Fruit fly (Drosophila melanogaster) whole organism, embryonic: ENCODE measurements around the gene CG18808.

Experiments used
- Atf6 ChIP-seq: fragments of 200-800 bp; sonication (Bioruptor generic); IDR thresholded peaks from 2 replicates; pipeline ENCODE4 v1.3.6; 2022; ENCODE audit warnings: missing biosample characterization, missing genetic modification characterization
- Awh ChIP-seq: fragments of 200-800 bp; sonication (Bioruptor generic); IDR thresholded peaks from 2 replicates; pipeline ENCODE4, ENCODE4 v1.3.6; 2022; ENCODE audit warnings: missing biosample characterization, missing genetic modification characterization
- CG11723 ChIP-seq: fragments of 200-800 bp; sonication (Bioruptor generic); optimal IDR thresholded peaks from 2 replicates; lab custom pipeline; 2017; ENCODE audit warnings: missing biosample characterization, mild to moderate bottlenecking, missing genetic modification characterization
- CG14860 ChIP-seq: fragments of 200-800 bp; sonication (Bioruptor generic); IDR thresholded peaks from 3 replicates; pipeline ENCODE4 v1.3.6; 2022; ENCODE audit warnings: missing biosample characterization, missing genetic modification characterization; ENCODE audit not compliant: partially characterized antibody
- CG15479 ChIP-seq: fragments of 200-800 bp; sonication (Bioruptor generic); optimal IDR thresholded peaks from 3 replicates; lab custom pipeline; 2019; ENCODE audit warnings: missing biosample characterization, mild to moderate bottlenecking, missing genetic modification characterization, moderate library complexity
- CG15601 ChIP-seq: fragments of 200-800 bp; sonication (Bioruptor generic); optimal IDR thresholded peaks from 3 replicates; lab custom pipeline; 2019; ENCODE audit warnings: missing biosample characterization, mild to moderate bottlenecking, missing genetic modification characterization, moderate library complexity
- CG17328 ChIP-seq: fragments of 200-800 bp; sonication (Bioruptor generic); IDR thresholded peaks from 2 replicates; pipeline ENCODE4 v1.3.6; 2022; ENCODE audit warnings: missing biosample characterization, missing genetic modification characterization
- CG17361 ChIP-seq: fragments of 200-800 bp; sonication (Bioruptor generic); IDR thresholded peaks from 3 replicates; pipeline ENCODE4 v1.3.6; 2022; ENCODE audit warnings: missing biosample characterization, missing genetic modification characterization
- CG1832 ChIP-seq: fragments of 200-800 bp; sonication (Bioruptor generic); optimal IDR thresholded peaks from 2 replicates; lab custom pipeline; 2017; ENCODE audit warnings: missing biosample characterization, mild to moderate bottlenecking, missing genetic modification characterization, inconsistent platforms
- CG2120 ChIP-seq: fragments of 200-800 bp; sonication (Bioruptor generic); optimal IDR thresholded peaks from 3 replicates; lab custom pipeline; 2016; ENCODE audit warnings: missing biosample characterization, missing genetic modification characterization
- CG3838 ChIP-seq: fragments of 200-800 bp; sonication (Bioruptor generic); optimal IDR thresholded peaks from 3 replicates; lab custom pipeline; 2016; ENCODE audit warnings: missing biosample characterization, missing genetic modification characterization
- CG43689 ChIP-seq: fragments of 200-800 bp; sonication (Bioruptor generic); IDR thresholded peaks from 2 replicates; pipeline ENCODE4 v1.3.6; 2022; ENCODE audit warnings: missing biosample characterization, missing genetic modification characterization
- CG7963 ChIP-seq: fragments of 200-800 bp; sonication (Bioruptor generic); IDR thresholded peaks from 3 replicates; pipeline ENCODE4 v1.3.6; 2022; ENCODE audit warnings: missing biosample characterization, missing genetic modification characterization; ENCODE audit not compliant: partially characterized antibody
- CG8478 ChIP-seq: fragments of >200 bp; optimal IDR thresholded peaks from 2 replicates; lab custom pipeline; 2018
- CG8765 ChIP-seq: fragments of 200-800 bp; sonication (Bioruptor generic); IDR thresholded peaks from 2 replicates; pipeline ENCODE4 v1.3.6; 2022; ENCODE audit warnings: missing biosample characterization, missing genetic modification characterization
- CG9797 ChIP-seq: fragments of 200-800 bp; sonication (Bioruptor generic); optimal IDR thresholded peaks from 3 replicates; lab custom pipeline; 2018; ENCODE audit warnings: missing biosample characterization, mild to moderate bottlenecking, missing genetic modification characterization
- CTCF ChIP-seq: fragments of 200-800 bp; sonication (Bioruptor generic); optimal IDR thresholded peaks from 2 replicates; lab custom pipeline; 2017; ENCODE audit warnings: missing biosample characterization, mild to moderate bottlenecking, missing genetic modification characterization, moderate library complexity
- D19B ChIP-seq: fragments of 200-800 bp; sonication (Bioruptor generic); optimal IDR thresholded peaks from 2 replicates; lab custom pipeline; 2017; ENCODE audit warnings: missing biosample characterization, mild to moderate bottlenecking, missing genetic modification characterization
- Dbx ChIP-seq: fragments of 200-800 bp; sonication (Bioruptor generic); IDR thresholded peaks from 3 replicates; pipeline ENCODE4 v1.3.6; 2022; ENCODE audit warnings: missing biosample characterization, missing genetic modification characterization
- H2.0 ChIP-seq: fragments of 200-800 bp; sonication (Bioruptor generic); IDR thresholded peaks from 2 replicates; pipeline ENCODE4 v1.3.6; 2022; ENCODE audit warnings: missing biosample characterization, missing genetic modification characterization
- Hey ChIP-seq: fragments of 200-800 bp; sonication (Bioruptor generic); optimal IDR thresholded peaks from 3 replicates; lab custom pipeline; 2018; ENCODE audit warnings: missing biosample characterization, mild to moderate bottlenecking, missing genetic modification characterization
- Kr ChIP-seq: fragments of 200-800 bp; sonication (Bioruptor generic); optimal IDR thresholded peaks from 2 replicates; lab custom pipeline; 2017; ENCODE audit warnings: missing biosample characterization, mild to moderate bottlenecking, missing genetic modification characterization
- NFAT ChIP-seq: fragments of 200-800 bp; sonication (Bioruptor generic); IDR thresholded peaks from 2 replicates; pipeline ENCODE4 v1.3.6; 2022; ENCODE audit warnings: missing biosample characterization, missing genetic modification characterization
- Neu2 ChIP-seq: fragments of 200-800 bp; sonication (Bioruptor generic); optimal IDR thresholded peaks from 3 replicates; lab custom pipeline; 2016; ENCODE audit warnings: missing biosample characterization, missing genetic modification characterization, borderline replicate concordance
- Nf-YC ChIP-seq: fragments of 200-800 bp; optimal IDR thresholded peaks from 3 replicates; lab custom pipeline; 2019; ENCODE audit warnings: missing biosample characterization, mild to moderate bottlenecking, missing genetic modification characterization, moderate library complexity
- ara ChIP-seq: fragments of 200-800 bp; sonication (Bioruptor generic); IDR thresholded peaks from 2 replicates; pipeline ENCODE4 v1.3.6; 2022; ENCODE audit warnings: missing biosample characterization, missing genetic modification characterization
- ash1 ChIP-seq: fragments of 200-800 bp; sonication (Bioruptor generic); optimal IDR thresholded peaks from 2 replicates; lab custom pipeline; 2018; ENCODE audit warnings: missing biosample characterization, mild to moderate bottlenecking, missing genetic modification characterization
- cg ChIP-seq: fragments of 200-800 bp; sonication (Bioruptor generic); optimal IDR thresholded peaks from 3 replicates; lab custom pipeline; 2019; ENCODE audit warnings: missing biosample characterization, mild to moderate bottlenecking, missing genetic modification characterization, moderate library complexity
- dmrt11E ChIP-seq: fragments of 200-800 bp; sonication (Bioruptor generic); optimal IDR thresholded peaks from 3 replicates; lab custom pipeline; 2018; ENCODE audit warnings: missing biosample characterization, mild to moderate bottlenecking, missing genetic modification characterization, moderate library complexity
- emc ChIP-seq: fragments of 200-800 bp; sonication (Bioruptor generic); optimal IDR thresholded peaks from 2 replicates; lab custom pipeline; 2016; ENCODE audit warnings: missing biosample characterization, missing genetic modification characterization
- eyg ChIP-seq: fragments of 200-800 bp; sonication (Bioruptor generic); optimal IDR thresholded peaks from 3 replicates; lab custom pipeline; 2016; ENCODE audit warnings: missing biosample characterization, missing genetic modification characterization
- fd64A ChIP-seq: fragments of 200-800 bp; sonication (Bioruptor generic); optimal IDR thresholded peaks from 3 replicates; lab custom pipeline; 2018; ENCODE audit warnings: missing biosample characterization, mild to moderate bottlenecking, missing genetic modification characterization
- gcm2 ChIP-seq: fragments of 200-800 bp; sonication (Bioruptor generic); optimal IDR thresholded peaks from 2 replicates; lab custom pipeline; 2016; ENCODE audit warnings: missing biosample characterization, missing genetic modification characterization
- grau ChIP-seq: fragments of 200-800 bp; optimal IDR thresholded peaks from 3 replicates; lab custom pipeline; 2019; ENCODE audit warnings: missing biosample characterization, mild to moderate bottlenecking, missing genetic modification characterization, moderate library complexity
- gro ChIP-seq: fragments of 200-800 bp; sonication (Bioruptor generic); optimal IDR thresholded peaks from 2 replicates; lab custom pipeline; 2016; ENCODE audit warnings: missing biosample characterization, missing genetic modification characterization
- jumu ChIP-seq: fragments of 200-800 bp; sonication (Bioruptor generic); optimal IDR thresholded peaks from 3 replicates; lab custom pipeline; 2016; ENCODE audit warnings: missing biosample characterization, missing genetic modification characterization
- nau ChIP-seq: fragments of 200-800 bp; sonication (Bioruptor generic); optimal IDR thresholded peaks from 3 replicates; lab custom pipeline; 2017; ENCODE audit warnings: missing biosample characterization, mild to moderate bottlenecking, missing genetic modification characterization, missing genetic modification reagents
- pan ChIP-seq, 4 experiments: fragments of >200 bp in 3 of 4; fragments of 200-800 bp in 1 of 4; sonication (Bioruptor generic) in 1 of 4; optimal IDR thresholded peaks in 3 of 4; IDR thresholded peaks in 1 of 4; 2 replicates each; pipeline versions ENCODE4 v1.3.6 to Lab custom; 2017 to 2022; ENCODE audit warnings: missing biosample characterization in 2 of 4, missing genetic modification characterization in 2 of 4, mixed read lengths in 1 of 4
- scrt ChIP-seq: fragments of 200-800 bp; sonication (Bioruptor generic); optimal IDR thresholded peaks from 2 replicates; lab custom pipeline; 2018; ENCODE audit warnings: missing biosample characterization, mild to moderate bottlenecking, missing genetic modification characterization, moderate library complexity
- ssp ChIP-seq: fragments of 200-800 bp; sonication (Bioruptor generic); IDR thresholded peaks from 2 replicates; pipeline ENCODE4 v1.3.6; 2022; ENCODE audit warnings: missing biosample characterization, missing genetic modification characterization
- tll ChIP-seq, 2 experiments: fragments of 200-800 bp in 1 of 2; fragments of >200 bp in 1 of 2; sonication (Bioruptor generic) in 1 of 2; optimal IDR thresholded peaks; 2 replicates each; lab custom pipeline; 2017 to 2019; ENCODE audit warnings: missing biosample characterization in 2 of 2, missing genetic modification characterization in 2 of 2, mild to moderate bottlenecking in 1 of 2, moderate library complexity in 1 of 2
- twi ChIP-seq: fragments of 200-800 bp; optimal IDR thresholded peaks from 2 replicates; lab custom pipeline; 2019; ENCODE audit warnings: missing biosample characterization, mild to moderate bottlenecking, missing genetic modification characterization, moderate library complexity
- yki ChIP-seq: fragments of >200 bp; optimal IDR thresholded peaks from 3 replicates; lab custom pipeline; 2018
- z ChIP-seq: fragments of 200-800 bp; sonication (Bioruptor generic); IDR thresholded peaks from 3 replicates; pipeline ENCODE4 v1.3.6; 2022; ENCODE audit warnings: missing biosample characterization, missing genetic modification characterization
- zen ChIP-seq: fragments of 200-800 bp; sonication (Bioruptor generic); optimal IDR thresholded peaks from 3 replicates; lab custom pipeline; 2018; ENCODE audit warnings: missing biosample characterization, mild to moderate bottlenecking, missing genetic modification characterization, moderate library complexity
- zf30C ChIP-seq: fragments of 200-800 bp; sonication (Bioruptor generic); optimal IDR thresholded peaks from 3 replicates; lab custom pipeline; 2018; ENCODE audit warnings: missing biosample characterization, mild to moderate bottlenecking, missing genetic modification characterization

CG18808 gene

dm6 chr3L:4843428-4843827 lies 36.2 kb upstream of the CG18808 start (continued):
- TF ChIP-seq NFAT (GFP tag; lab: Robert Waterston, UW) (0 out of 2 replicates have a peak, but pooled peaks have one; percentile 19), CG8765 (GFP tag; lab: Robert Waterston, UW) (0 out of 2 replicates have a peak, but pooled peaks have one; percentile 28)
- TF ChIP-seq, all 482 proteins: peak for 5

dm6 chr3L:4842710-4843109 lies 35.5 kb upstream of the CG18808 start:
- TF ChIP-seq twi (tag; lab: Kevin White, UChicago) = peak; percentile 61
- TF ChIP-seq ara (GFP tag; lab: Robert Waterston, UW) = no peak
- peak; percentile 14 for TF ChIP-seq CG15479 (GFP tag; lab: Kevin White, UChicago)
- peak in 1 of 2 experiments; percentile 47 for TF ChIP-seq tll (GFP tag; optimal IDR thresholded peaks at IDR 0.05; lab: Kevin White, UChicago)
- TF ChIP-seq CG3838 = no peak
- no peak for TF ChIP-seq Dbx (GFP tag; lab: Robert Waterston, UW)
- TF ChIP-seq cg (GFP tag; lab: Kevin White, UChicago) = peak; percentile 45
- peak; percentile 22 for TF ChIP-seq Hey (tag; lab: Kevin White, UChicago)
- peak; percentile 65 for TF ChIP-seq CG8478 (lab: Kevin White, UChicago)
- TF ChIP-seq CG1832 (GFP tag; lab: Kevin White, UChicago) = peak; percentile 27
- TF ChIP-seq Kr (GFP tag; lab: Kevin White, UChicago) = no peak
- TF ChIP-seq CG43689 = no peak
- no peak for TF ChIP-seq nau
- peak; percentile 63 for TF ChIP-seq Nf-YC
- TF ChIP-seq zen (tag; lab: Kevin White, UChicago) = peak; percentile 23

dm6 chr3L:4840039-4840939 lies 33.1 kb upstream of the CG18808 start, which contains the start of gene CG13707:
CG13707 (minus strand) TSS chr3L:4840108.
- TF ChIP-seq yki (lab: Kevin White, UChicago) (no peak), CG11723 (GFP tag; lab: Kevin White, UChicago) (no peak), CG17328 (GFP tag; lab: Robert Waterston, UW) (no peak), zf30C (GFP tag; lab: Kevin White, UChicago) (no peak), grau (tag; lab: Kevin White, UChicago) (no peak), H2.0 (GFP tag; lab: Robert Waterston, UW) (peak; percentile 32; the same call in 1 of the 2 replicates), CG7963 (GFP tag; lab: Robert Waterston, UW) (no peak), fd64A (GFP tag; lab: Kevin White, UChicago) (peak; percentile 17), ssp (GFP tag; lab: Robert Waterston, UW) (no peak), CG17361 (0 out of 3 replicates have a peak, but pooled peaks have one; percentile 34), Neu2 (GFP tag; lab: Kevin White, UChicago) (no peak), D19B (GFP tag; lab: Kevin White, UChicago) (no peak), scrt (GFP tag; lab: Kevin White, UChicago) (no peak), CTCF (GFP tag; lab: Kevin White, UChicago) (peak; percentile 80), emc (GFP tag; lab: Kevin White, UChicago) (no peak), Atf6 (no peak), dmrt11E (tag; lab: Kevin White, UChicago) (no peak), Awh (peak; percentile 59; the same call in 1 of the 2 replicates), eyg (no peak), pan (optimal IDR thresholded peaks at IDR 0.05; lab: Kevin White, UChicago) (no peak), pan (GFP tag; optimal IDR thresholded peaks at IDR 0.05 in 1 of 2, IDR thresholded peaks at IDR 0.05 in 1 of 2) (no peak), CG9797 (GFP tag; lab: Kevin White, UChicago) (no peak), NFAT (GFP tag; lab: Robert Waterston, UW) (peak; percentile 22; the same call in 1 of the 2 replicates), CG15601 (tag; lab: Kevin White, UChicago) (peak; percentile 90), ash1 (GFP tag; lab: Kevin White, UChicago) (no peak), CG2120 (GFP tag; lab: Kevin White, UChicago) (no peak), z (GFP tag; lab: Robert Waterston, UW) (peak; percentile 96), gro (GFP tag; lab: Kevin White, UChicago) (no peak), gcm2 (no peak), jumu (GFP tag; lab: Kevin White, UChicago) (no peak), CG14860 (GFP tag; lab: Robert Waterston, UW) (no peak)
